Worm (Caenorhabditis elegans) whole organism, midembryonic: ENCODE measurements around the gene srbc-77.

Experiments used
- tab-1 ChIP-seq: fragments of 200-800 bp; sonication (Bioruptor generic); IDR thresholded peaks from 2 replicates; pipeline ENCODE4 v1.3.6; 2022; ENCODE audit warnings: missing genetic modification characterization, missing compliant biosample characterization
- ztf-29 ChIP-seq: fragments of 200-800 bp; sonication (Bioruptor generic); IDR thresholded peaks from 2 replicates; pipeline ENCODE4 v1.3.6; 2022; ENCODE audit warnings: missing genetic modification reagents, missing genetic modification characterization, missing compliant biosample characterization

DNA sequence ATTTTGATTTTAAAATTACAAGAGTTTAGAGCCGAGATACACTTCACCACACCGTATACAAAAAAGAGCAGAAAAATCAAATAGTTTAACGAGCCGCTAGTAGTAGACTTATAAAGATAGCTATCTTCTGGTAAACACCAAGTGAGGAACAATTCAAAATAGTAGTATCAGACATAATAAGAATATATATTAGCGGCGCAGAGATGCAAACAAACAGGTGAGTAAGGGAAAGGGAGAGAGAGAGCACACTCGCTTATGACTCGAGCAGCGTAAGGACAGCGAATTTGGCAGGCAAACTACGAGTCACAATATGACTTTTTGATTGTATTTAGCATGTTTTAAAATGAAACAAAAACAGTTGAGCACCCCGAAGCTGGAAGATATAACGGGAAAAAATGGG, 38.7 kb upstream of the srbc-77 start:
- TF ChIP-seq tab-1 (GFP tag; lab: Robert Waterston, UW): no peak
- TF ChIP-seq ztf-29: no peak
